Fruit fly (Drosophila melanogaster) whole organism, pupa: ENCODE results near the gene CG9222.

ENCODE experiments used
- CG10348 ChIP-seq: fragments of 200-800 bp; sonication (Bioruptor generic); IDR thresholded peaks from 2 replicates; pipeline ENCODE4 v1.3.6; 2022; ENCODE audit warnings: missing biosample characterization, missing genetic modification characterization
- CG12605 ChIP-seq: fragments of 200-800 bp; sonication (Bioruptor generic); IDR thresholded peaks from 2 replicates; pipeline ENCODE4 v1.3.6; 2022; ENCODE audit warnings: missing biosample characterization, missing genetic modification characterization
- CG13204 ChIP-seq: fragments of 200-800 bp; sonication (Bioruptor generic); optimal IDR thresholded peaks from 2 replicates; lab custom pipeline; 2018; ENCODE audit warnings: missing biosample characterization, mild to moderate bottlenecking, missing genetic modification characterization, moderate library complexity
- CG14655 ChIP-seq: fragments of 200-800 bp; sonication (Bioruptor generic); optimal IDR thresholded peaks from 3 replicates; lab custom pipeline; 2017; ENCODE audit warnings: mild to moderate bottlenecking, missing biosample characterization, missing genetic modification reagents, missing genetic modification characterization
- CG15710 ChIP-seq: fragments of 200-800 bp; sonication (Bioruptor generic); optimal IDR thresholded peaks from 2 replicates; lab custom pipeline; 2018; ENCODE audit warnings: missing biosample characterization, mild to moderate bottlenecking, missing genetic modification characterization, moderate library complexity
- CG17806 ChIP-seq: fragments of 200-800 bp; sonication (Bioruptor generic); optimal IDR thresholded peaks from 2 replicates; lab custom pipeline; 2018; ENCODE audit warnings: missing biosample characterization, mild to moderate bottlenecking, missing genetic modification characterization, moderate library complexity
- CG32121 ChIP-seq: fragments of 200-800 bp; sonication (Bioruptor generic); IDR thresholded peaks from 2 replicates; pipeline ENCODE4 v1.3.6; 2022; ENCODE audit warnings: missing biosample characterization, missing genetic modification characterization
- CG34367 ChIP-seq: fragments of 200-800 bp; sonication (Bioruptor generic); optimal IDR thresholded peaks from 2 replicates; lab custom pipeline; 2018; ENCODE audit warnings: missing biosample characterization, mild to moderate bottlenecking, missing genetic modification characterization
- CG4496 ChIP-seq: fragments of 200-800 bp; sonication (Bioruptor generic); IDR thresholded peaks from 3 replicates; pipeline ENCODE4 v1.3.6; 2022; ENCODE audit warnings: missing biosample characterization, missing genetic modification characterization
- CG8159 ChIP-seq: fragments of 200-800 bp; sonication (Bioruptor generic); optimal IDR thresholded peaks from 3 replicates; lab custom pipeline; 2018; ENCODE audit warnings: missing biosample characterization, mild to moderate bottlenecking, missing genetic modification characterization, moderate library complexity
- CG8301 ChIP-seq: fragments of 200-800 bp; sonication (Bioruptor generic); optimal IDR thresholded peaks from 2 replicates; lab custom pipeline; 2018; ENCODE audit warnings: missing biosample characterization, mild to moderate bottlenecking, missing genetic modification characterization
- CG9948 ChIP-seq: fragments of 200-800 bp; sonication (Bioruptor generic); optimal IDR thresholded peaks from 2 replicates; lab custom pipeline; 2018; ENCODE audit warnings: missing biosample characterization, mild to moderate bottlenecking, missing genetic modification characterization, moderate library complexity
- D1 ChIP-seq: fragments of 200-800 bp; sonication (Bioruptor generic); optimal IDR thresholded peaks from 2 replicates; lab custom pipeline; 2018; ENCODE audit warnings: missing biosample characterization, mild to moderate bottlenecking, missing genetic modification characterization, moderate library complexity
- EcR ChIP-seq: fragments of 200-800 bp; sonication (Bioruptor generic); optimal IDR thresholded peaks from 3 replicates; lab custom pipeline; 2019; ENCODE audit warnings: missing biosample characterization, missing genetic modification characterization, mild to moderate bottlenecking, moderate library complexity, missing genetic modification reagents
- Ets98B ChIP-seq: fragments of 200-800 bp; sonication (Bioruptor generic); IDR thresholded peaks from 2 replicates; pipeline ENCODE4 v1.3.6; 2022; ENCODE audit warnings: missing biosample characterization, missing genetic modification characterization
- Pif1A ChIP-seq: fragments of 200-800 bp; sonication (Bioruptor generic); optimal IDR thresholded peaks from 3 replicates; lab custom pipeline; 2016; ENCODE audit warnings: missing biosample characterization, missing genetic modification characterization
- Pif1B ChIP-seq: fragments of 200-800 bp; sonication (Bioruptor generic); optimal IDR thresholded peaks from 3 replicates; lab custom pipeline; 2016; ENCODE audit warnings: missing biosample characterization, missing genetic modification characterization
- Snoo ChIP-seq: fragments of 200-800 bp; sonication (Bioruptor generic); optimal IDR thresholded peaks from 3 replicates; lab custom pipeline; 2017; ENCODE audit warnings: missing biosample characterization, mild to moderate bottlenecking, missing genetic modification characterization, inconsistent platforms
- fd96Ca ChIP-seq: fragments of 200-800 bp; sonication (Bioruptor generic); IDR thresholded peaks from 3 replicates; pipeline ENCODE4 v1.3.6; 2022; ENCODE audit warnings: missing biosample characterization, missing genetic modification characterization
- gl ChIP-seq: fragments of 200-800 bp; sonication (Bioruptor generic); optimal IDR thresholded peaks from 2 replicates; lab custom pipeline; 2018; ENCODE audit warnings: missing biosample characterization, mild to moderate bottlenecking, missing genetic modification characterization
- rn ChIP-seq: fragments of 200-800 bp; sonication (Bioruptor generic); IDR thresholded peaks from 2 replicates; pipeline ENCODE4 v1.3.6; 2022; ENCODE audit warnings: missing biosample characterization, missing genetic modification characterization

The CG9222 gene

DNA sequence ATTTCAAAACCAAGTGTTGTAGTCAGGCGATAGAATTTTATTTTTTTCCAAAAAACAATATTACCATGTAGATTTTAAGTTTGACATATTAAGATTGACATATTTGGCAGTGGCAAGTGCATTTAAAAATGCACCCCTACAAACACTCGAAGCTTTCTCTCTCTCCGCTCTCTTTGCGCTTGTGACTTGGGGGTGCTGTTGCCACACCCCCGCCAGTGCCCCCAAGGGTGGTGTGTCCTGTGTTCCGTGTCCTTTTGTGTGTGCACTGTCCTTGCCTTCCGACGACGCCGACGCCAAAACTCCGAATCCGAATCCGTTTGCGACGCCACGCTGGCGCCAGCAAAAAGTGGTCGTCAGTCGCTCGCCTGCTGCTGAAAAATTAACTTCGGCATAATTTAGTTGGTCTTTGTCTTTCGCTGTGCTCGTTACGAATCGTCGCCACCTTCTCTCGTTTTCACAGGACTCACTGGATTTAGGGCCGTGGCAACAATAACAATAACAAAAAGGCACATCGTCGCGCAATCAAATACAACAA is 21.4 kb upstream of the CG9222 start:
- no peak for TF ChIP-seq Pif1B (GFP tag; lab: Kevin White, UChicago)
- no peak for TF ChIP-seq CG32121
- no peak for TF ChIP-seq CG8301 (tag; lab: Kevin White, UChicago)
- TF ChIP-seq EcR (GFP tag; lab: Kevin White, UChicago): no peak
- TF ChIP-seq gl (tag; lab: Kevin White, UChicago): no peak
- no peak for TF ChIP-seq Ets98B
- no peak for TF ChIP-seq Snoo (tag; lab: Kevin White, UChicago)
- TF ChIP-seq CG9948: no peak
- TF ChIP-seq CG14655: no peak
- no peak for TF ChIP-seq fd96Ca (GFP tag; lab: Robert Waterston, UW)
- no peak for TF ChIP-seq CG34367 (tag; lab: Kevin White, UChicago)

DNA sequence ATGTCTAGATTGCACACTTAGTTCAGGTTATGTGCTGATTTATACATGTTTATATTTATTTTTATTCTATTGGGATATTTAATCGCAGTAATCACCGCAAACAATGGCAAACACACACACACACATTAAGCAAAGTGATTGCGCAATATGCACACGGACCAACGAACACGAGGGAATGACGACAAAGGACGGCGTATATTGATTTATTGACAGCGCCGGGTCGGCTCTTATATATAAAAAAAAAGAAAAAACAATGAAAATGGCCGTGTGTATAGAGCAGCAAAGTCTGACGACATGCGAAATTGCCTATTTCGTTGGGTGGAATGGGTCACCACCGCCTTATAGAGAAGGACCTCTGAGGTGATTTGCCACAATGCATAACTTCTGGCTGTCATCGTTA is 20.0 kb upstream of the CG9222 start:
- TF ChIP-seq Ets98B: no peak
- no peak for TF ChIP-seq fd96Ca (GFP tag; lab: Robert Waterston, UW)
- TF ChIP-seq CG17806 (tag; lab: Kevin White, UChicago): no peak
- TF ChIP-seq CG15710 (tag; lab: Kevin White, UChicago): no peak
- TF ChIP-seq rn: no peak
- TF ChIP-seq Pif1A (GFP tag; lab: Kevin White, UChicago): no peak
- TF ChIP-seq Pif1B (GFP tag; lab: Kevin White, UChicago): no peak
- no peak for TF ChIP-seq gl (tag; lab: Kevin White, UChicago)
- no peak for TF ChIP-seq CG13204
- TF ChIP-seq Snoo (tag; lab: Kevin White, UChicago): no peak
- no peak for TF ChIP-seq CG14655
- no peak for TF ChIP-seq CG10348 (GFP tag; lab: Robert Waterston, UW)
- TF ChIP-seq CG8301 (tag; lab: Kevin White, UChicago): no peak
- TF ChIP-seq CG34367 (tag; lab: Kevin White, UChicago): no peak
- no peak for TF ChIP-seq CG12605 (GFP tag; lab: Robert Waterston, UW)
- TF ChIP-seq CG32121: no peak

DNA sequence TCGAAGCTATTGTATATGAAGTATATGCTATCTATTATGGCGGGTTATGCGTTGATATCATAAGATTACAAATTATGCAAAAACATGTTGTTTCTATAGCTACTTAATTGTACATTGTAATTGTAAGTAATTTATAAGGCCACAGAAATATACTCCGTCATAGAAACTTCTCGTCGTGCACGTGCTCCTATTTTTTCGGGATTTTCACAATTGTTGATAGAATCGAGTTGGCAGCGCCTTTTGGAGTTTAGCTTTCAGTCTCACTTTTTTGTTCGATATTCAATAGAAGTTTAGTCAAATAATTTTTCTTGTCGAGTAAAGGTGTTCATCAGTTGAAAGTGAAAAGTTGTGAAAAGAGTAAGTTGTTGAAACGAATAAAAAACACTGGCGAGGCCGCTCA is 12.6 kb upstream of the CG9222 start, which contains the start of gene CG31642:
Gene CG31642, plus strand, starts transcription at position 301 of the 400 bp plus-strand sequence.
- TF ChIP-seq Ets98B: no peak
- TF ChIP-seq CG13204: no peak
- no peak for TF ChIP-seq CG14655
- TF ChIP-seq D1 (tag; lab: Kevin White, UChicago): no peak
- no peak for TF ChIP-seq CG34367 (tag; lab: Kevin White, UChicago)
- TF ChIP-seq CG12605 (GFP tag; lab: Robert Waterston, UW): no peak
- no peak for TF ChIP-seq CG8301 (tag; lab: Kevin White, UChicago)
- TF ChIP-seq CG8159 (tag; lab: Kevin White, UChicago): no peak
- no peak for TF ChIP-seq EcR (GFP tag; lab: Kevin White, UChicago)
- TF ChIP-seq CG32121: no peak
- TF ChIP-seq CG15710 (tag; lab: Kevin White, UChicago): no peak
- no peak for TF ChIP-seq Pif1B (GFP tag; lab: Kevin White, UChicago)
- no peak for TF ChIP-seq gl (tag; lab: Kevin White, UChicago)
- no peak for TF ChIP-seq CG4496 (GFP tag; lab: Robert Waterston, UW)

DNA sequence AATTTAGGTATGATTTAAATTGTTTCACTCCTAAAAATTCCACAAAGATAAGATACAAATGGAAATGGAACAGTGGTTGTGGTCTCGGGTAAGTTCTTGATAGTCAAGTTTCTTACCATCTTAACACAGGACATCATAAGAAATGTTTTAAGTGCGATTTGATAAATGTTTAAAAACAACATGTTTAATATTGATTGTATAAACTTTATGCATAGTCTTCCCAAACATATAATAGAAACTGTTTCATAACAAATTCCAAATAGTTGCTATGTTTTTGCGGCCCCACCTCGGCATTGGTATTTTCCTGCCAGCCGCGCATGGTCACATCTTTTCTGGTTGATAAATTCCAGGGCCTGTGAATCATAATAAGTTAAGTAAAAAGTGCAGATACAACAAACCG is 6.0 kb upstream of the CG9222 start, which contains the start of gene Arpc4:
Gene Arpc4, plus strand, starts transcription at position 318 of the 400 bp plus-strand sequence.
- TF ChIP-seq rn: no peak
- no peak for TF ChIP-seq CG12605 (GFP tag; lab: Robert Waterston, UW)
- no peak for TF ChIP-seq Pif1B (GFP tag; lab: Kevin White, UChicago)
- peak; percentile 41 for TF ChIP-seq CG34367 (tag; lab: Kevin White, UChicago)
- no peak for TF ChIP-seq gl (tag; lab: Kevin White, UChicago)
- peak; percentile 38; the same call in 1 of the 2 replicates for TF ChIP-seq CG32121
- TF ChIP-seq CG13204: no peak
- TF ChIP-seq CG15710 (tag; lab: Kevin White, UChicago): peak; percentile 54
- peak; percentile 82 for TF ChIP-seq D1 (tag; lab: Kevin White, UChicago)
- peak; percentile 59 for TF ChIP-seq CG8159 (tag; lab: Kevin White, UChicago)
- TF ChIP-seq CG9948: peak; percentile 45
- TF ChIP-seq CG8301 (tag; lab: Kevin White, UChicago): no peak
- TF ChIP-seq CG17806 (tag; lab: Kevin White, UChicago): peak; percentile 60
- TF ChIP-seq CG10348 (GFP tag; lab: Robert Waterston, UW): no peak
- no peak for TF ChIP-seq fd96Ca (GFP tag; lab: Robert Waterston, UW)
- TF ChIP-seq Snoo (tag; lab: Kevin White, UChicago): no peak
- no peak for TF ChIP-seq Pif1A (GFP tag; lab: Kevin White, UChicago)
- TF ChIP-seq EcR (GFP tag; lab: Kevin White, UChicago): no peak
- TF ChIP-seq Ets98B: no peak; the same call in 1 of the 2 replicates
- no peak for TF ChIP-seq CG14655
- TF ChIP-seq CG4496 (GFP tag; lab: Robert Waterston, UW): peak; percentile 79

DNA sequence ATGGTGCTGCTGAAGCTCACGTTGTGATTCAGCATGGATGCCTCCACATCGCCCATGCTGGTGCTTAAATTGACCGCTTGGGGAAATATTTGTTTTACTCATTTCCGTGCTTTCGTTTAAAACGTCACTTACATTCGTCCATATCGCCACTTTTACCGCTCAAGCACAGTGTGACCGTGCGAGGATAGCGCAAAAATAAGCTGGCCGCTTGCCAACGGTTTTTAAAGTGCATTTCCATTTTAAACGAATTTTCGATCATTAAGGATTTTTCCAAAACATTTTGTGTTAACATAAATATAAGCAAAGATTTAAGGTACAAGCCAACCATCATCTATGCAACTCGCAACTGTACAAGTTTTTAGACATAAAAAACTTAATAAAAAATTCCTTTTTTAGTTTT is 3.3 kb upstream of the CG9222 start, which contains the start of gene WDR79:
Gene WDR79, minus strand, starts transcription at position 298 of the 400 bp plus-strand sequence.
- TF ChIP-seq CG9948: no peak
- no peak for TF ChIP-seq D1 (tag; lab: Kevin White, UChicago)
- TF ChIP-seq CG12605 (GFP tag; lab: Robert Waterston, UW): no peak
- no peak for TF ChIP-seq CG10348 (GFP tag; lab: Robert Waterston, UW)
- TF ChIP-seq rn: no peak
- TF ChIP-seq Pif1A (GFP tag; lab: Kevin White, UChicago): no peak
- TF ChIP-seq CG4496 (GFP tag; lab: Robert Waterston, UW): no peak
- no peak for TF ChIP-seq CG17806 (tag; lab: Kevin White, UChicago)
- TF ChIP-seq fd96Ca (GFP tag; lab: Robert Waterston, UW): no peak
- TF ChIP-seq CG15710 (tag; lab: Kevin White, UChicago): no peak
- no peak for TF ChIP-seq gl (tag; lab: Kevin White, UChicago)
